Fruit fly (Drosophila melanogaster): Measurements from ENCODE around the gene CG9095.
A peak's percentile ranks its signal among the peaks of the same experiment; 100 is the strongest.

The CG9095 gene

DNA sequence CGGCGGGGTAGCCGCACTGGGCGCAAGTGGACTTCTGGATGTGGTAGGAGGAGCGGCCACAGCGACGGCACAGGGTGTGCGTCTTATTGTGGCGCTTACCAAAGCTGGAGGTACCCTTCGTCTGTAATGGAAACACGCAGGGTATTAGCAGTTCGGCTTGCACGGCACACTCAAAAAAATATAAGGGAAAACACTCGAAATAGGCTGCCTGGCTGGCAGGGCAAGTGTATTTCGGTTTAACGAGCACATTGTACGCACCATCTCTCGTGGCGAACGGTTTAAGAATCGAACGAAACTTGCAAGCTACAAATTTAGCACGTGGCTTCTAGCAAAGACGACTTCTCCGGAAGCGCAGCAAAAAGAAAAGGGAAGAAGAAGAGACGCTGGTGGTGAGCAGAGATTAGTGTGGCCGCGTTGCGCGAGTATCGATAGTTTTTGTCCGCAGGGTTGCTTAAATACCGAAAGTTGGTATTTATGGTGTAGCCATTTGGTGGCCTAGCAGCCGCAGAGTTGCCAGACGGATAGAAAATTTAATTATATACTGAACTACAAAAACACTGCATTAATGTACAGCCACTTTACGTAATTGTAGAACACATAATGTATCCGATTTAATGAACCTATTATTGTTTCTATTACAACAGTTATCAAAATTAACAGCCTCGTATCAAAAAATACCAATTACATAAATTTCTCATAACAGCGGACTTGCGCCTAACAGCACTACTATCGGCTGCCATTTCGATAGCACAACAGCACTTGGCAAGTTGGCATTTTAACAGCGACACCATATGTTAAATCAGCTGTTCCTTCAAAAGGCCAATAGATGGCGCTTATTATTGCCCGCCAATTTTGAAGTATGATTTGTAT lies 23.8 kb downstream of the CG9095 start, which contains the start of gene RpL37-1 (continued):
- peak; percentile 60 for TF ChIP-seq al (GFP tag; IDR thresholded peaks at IDR 0.05)
- peak; percentile 77 for TF ChIP-seq amos (GFP tag; IDR thresholded peaks at IDR 0.05; ENCODE audit: partially characterized antibody)
- peak; percentile 56; the same call in 1 of the 3 replicates for TF ChIP-seq so (GFP tag; IDR thresholded peaks at IDR 0.05)
- TF ChIP-seq Stat92E (GFP tag; optimal IDR thresholded peaks at IDR 0.05), result peak in 1 of 3 experiments; percentile 27
- TF ChIP-seq HLH3B (GFP tag; IDR thresholded peaks at IDR 0.05), result 0 out of 2 replicates have a peak, but pooled peaks have one; percentile 48
- peak; percentile 77 for TF ChIP-seq Camta (GFP tag; optimal IDR thresholded peaks at IDR 0.05)
- peak; percentile 56 for TF ChIP-seq mirr (GFP tag; optimal IDR thresholded peaks at IDR 0.05)
- peak; percentile 5 for TF ChIP-seq cato (GFP tag; optimal IDR thresholded peaks at IDR 0.05; ENCODE audit: borderline replicate concordance)
- peak; percentile 20; the same call in 1 of the 2 replicates for TF ChIP-seq CG1024 (GFP tag; IDR thresholded peaks at IDR 0.05)
- TF ChIP-seq CG8944 (GFP tag; optimal IDR thresholded peaks at IDR 0.05), result peak; percentile 44
- TF ChIP-seq tgo (GFP tag; IDR thresholded peaks at IDR 0.05), result 0 out of 3 replicates have a peak, but pooled peaks have one; percentile 42
- peak; percentile 67 for TF ChIP-seq her (GFP tag; optimal IDR thresholded peaks at IDR 0.05)
- peak; percentile 96 for TF ChIP-seq BEAF-32 (GFP tag; optimal IDR thresholded peaks at IDR 0.05)
- peak; percentile 97 for TF ChIP-seq Sry-δ (GFP tag; optimal IDR thresholded peaks at IDR 0.05)
- TF ChIP-seq eve (GFP tag; optimal IDR thresholded peaks at IDR 0.05), result no peak
- peak; percentile 64 for TF ChIP-seq HHEX (GFP tag; optimal IDR thresholded peaks at IDR 0.05)
- TF ChIP-seq cwo (GFP tag; optimal IDR thresholded peaks at IDR 0.05), result peak; percentile 1
- peak; percentile 53 for TF ChIP-seq CG10654 (GFP tag; optimal IDR thresholded peaks at IDR 0.05)
- no peak for TF ChIP-seq Trl (optimal IDR thresholded peaks at IDR 0.05)
- peak; percentile 76 for TF ChIP-seq Trl (GFP tag; optimal IDR thresholded peaks at IDR 0.05)
- TF ChIP-seq CG7357 (GFP tag; IDR thresholded peaks at IDR 0.05), result no peak
- 0 out of 2 replicates have a peak, but pooled peaks have one; percentile 54 for TF ChIP-seq stc (GFP tag; IDR thresholded peaks at IDR 0.05)
- TF ChIP-seq CG11723 (GFP tag; optimal IDR thresholded peaks at IDR 0.05), result peak; percentile 40
- no peak for TF ChIP-seq mld (GFP tag; IDR thresholded peaks at IDR 0.05; ENCODE audit: partially characterized antibody)
- peak; percentile 70 for TF ChIP-seq CG10267 (tag; optimal IDR thresholded peaks at IDR 0.05)
- TF ChIP-seq Ada2b (GFP tag; IDR thresholded peaks at IDR 0.05), result no peak
- TF ChIP-seq CG1529 (GFP tag; optimal IDR thresholded peaks at IDR 0.05), result no peak
- peak; percentile 52 for TF ChIP-seq gro (GFP tag; optimal IDR thresholded peaks at IDR 0.05)
- peak; percentile 79 for TF ChIP-seq Hsf (GFP tag; optimal IDR thresholded peaks at IDR 0.05)
- TF ChIP-seq CG6175 (GFP tag; IDR thresholded peaks at IDR 0.05), result peak; percentile 58; the same call in 1 of the 3 replicates
- peak; percentile 99 for TF ChIP-seq CG2116 (GFP tag; optimal IDR thresholded peaks at IDR 0.05)
- TF ChIP-seq CG12391 (tag; optimal IDR thresholded peaks at IDR 0.05), result peak; percentile 61
- TF ChIP-seq CG12744 (GFP tag; optimal IDR thresholded peaks at IDR 0.05), result peak; percentile 46
- TF ChIP-seq CG10209 (GFP tag; optimal IDR thresholded peaks at IDR 0.05), result peak; percentile 69
- TF ChIP-seq Six4 (GFP tag; optimal IDR thresholded peaks at IDR 0.05), result peak; percentile 43
- no peak for TF ChIP-seq tap (tag; optimal IDR thresholded peaks at IDR 0.05)
- TF ChIP-seq Elba2 (GFP tag; optimal IDR thresholded peaks at IDR 0.05), result no peak
- no peak for TF ChIP-seq dan (GFP tag; IDR thresholded peaks at IDR 0.05)
- TF ChIP-seq Rx (GFP tag; IDR thresholded peaks at IDR 0.05), result peak; percentile 66
- TF ChIP-seq bowl (GFP tag; IDR thresholded peaks at IDR 0.05), result no peak
- peak; percentile 82; the same call in 2 of the 3 replicates for TF ChIP-seq CG34422 (GFP tag; IDR thresholded peaks at IDR 0.05)
- peak; percentile 78 for TF ChIP-seq Opbp (GFP tag; IDR thresholded peaks at IDR 0.05; ENCODE audit: partially characterized antibody)
- TF ChIP-seq ewg (GFP tag; optimal IDR thresholded peaks at IDR 0.05), result peak; percentile 43
- peak; percentile 12 for TF ChIP-seq Usf (GFP tag; optimal IDR thresholded peaks at IDR 0.05)
- TF ChIP-seq Ptx1 (GFP tag; IDR thresholded peaks at IDR 0.05), result peak; percentile 66
- no peak for TF ChIP-seq CkIIα-i1 (GFP tag; IDR thresholded peaks at IDR 0.05)
- no peak for TF ChIP-seq ab (GFP tag; optimal IDR thresholded peaks at IDR 0.05)
- TF ChIP-seq CG15514 (GFP tag; optimal IDR thresholded peaks at IDR 0.05), result peak; percentile 76
- peak; percentile 36 for TF ChIP-seq CG8924 (tag; optimal IDR thresholded peaks at IDR 0.05)
